Fruit fly (Drosophila melanogaster): ENCODE measurements around the gene EMC2A.

Gene EMC2A

DNA sequence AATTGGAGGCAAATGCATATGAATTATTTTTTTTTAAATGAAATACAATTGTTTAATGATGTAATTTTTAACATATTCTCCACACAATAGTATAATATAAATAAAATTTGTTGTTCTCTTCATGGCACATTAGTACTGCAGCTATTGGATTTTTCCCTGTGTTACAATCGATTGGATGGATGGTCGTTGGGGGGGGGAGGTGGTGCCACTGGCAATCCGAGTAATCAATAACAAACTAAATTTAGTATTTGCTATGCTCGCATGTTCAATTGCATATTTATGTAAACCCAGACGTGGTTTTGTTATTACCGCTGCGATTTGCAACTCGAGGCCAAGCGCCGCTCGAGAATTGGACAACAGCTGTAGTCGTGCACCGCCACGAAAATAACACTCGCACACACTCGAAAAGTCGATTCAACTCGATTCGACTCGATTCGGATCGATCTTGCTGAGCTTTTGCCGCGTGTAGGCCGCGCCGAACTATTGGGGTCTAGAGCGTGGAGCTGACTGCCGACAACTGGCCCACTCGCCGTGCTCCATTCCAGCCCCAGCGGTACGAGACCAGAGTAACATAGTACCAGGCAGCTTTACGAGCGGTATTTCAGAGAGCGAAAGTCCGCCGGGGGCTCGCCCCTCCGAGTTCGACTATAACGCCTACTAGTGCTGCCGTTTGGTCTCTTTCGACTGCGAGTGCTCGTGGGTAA lies 8.5 kb downstream of the EMC2A start, which contains the start of gene CG18622 (continued):
- peak; percentile 83 for TF ChIP-seq sug (tag; optimal IDR thresholded peaks at IDR 0.05)
- TF ChIP-seq ATbp (GFP tag; optimal IDR thresholded peaks at IDR 0.05), result no peak
- no peak for TF ChIP-seq jumu (GFP tag; optimal IDR thresholded peaks at IDR 0.05)
- no peak for TF ChIP-seq Elba2 (GFP tag; optimal IDR thresholded peaks at IDR 0.05)
- TF ChIP-seq sr (GFP tag; IDR thresholded peaks at IDR 0.05), result no peak
- no peak for TF ChIP-seq dan (GFP tag; IDR thresholded peaks at IDR 0.05)
- no peak for TF ChIP-seq Usf (GFP tag; optimal IDR thresholded peaks at IDR 0.05)
- peak in 1 of 2 experiments; percentile 24 for TF ChIP-seq Hr51 (GFP tag; optimal IDR thresholded peaks at IDR 0.05)
- 0 out of 3 replicates have a peak, but pooled peaks have one; percentile 34 for TF ChIP-seq CG7963 (GFP tag; IDR thresholded peaks at IDR 0.05; ENCODE audit: partially characterized antibody)
- peak; percentile 32; the same call in 1 of the 2 replicates for TF ChIP-seq lmd (GFP tag; IDR thresholded peaks at IDR 0.05)
- 0 out of 3 replicates have a peak, but pooled peaks have one; percentile 18 for TF ChIP-seq CG16813 (GFP tag; IDR thresholded peaks at IDR 0.05; ENCODE audit: partially characterized antibody)
- no peak for TF ChIP-seq CG8388 (GFP tag; optimal IDR thresholded peaks at IDR 0.05)
- no peak for TF ChIP-seq gcm (GFP tag; optimal IDR thresholded peaks at IDR 0.05)
- peak; percentile 28 for TF ChIP-seq Sox102F (GFP tag; optimal IDR thresholded peaks at IDR 0.05)
- no peak for TF ChIP-seq al (GFP tag; IDR thresholded peaks at IDR 0.05)
- no peak for TF ChIP-seq az2 (GFP tag; optimal IDR thresholded peaks at IDR 0.05)
- TF ChIP-seq crp (GFP tag; optimal IDR thresholded peaks at IDR 0.05), result peak in 1 of 2 experiments; percentile 10
- no peak for TF ChIP-seq CG15479 (GFP tag; optimal IDR thresholded peaks at IDR 0.05)
- no peak for TF ChIP-seq CG6791 (GFP tag; IDR thresholded peaks at IDR 0.05; ENCODE audit: partially characterized antibody)
- TF ChIP-seq Dip2 (GFP tag; IDR thresholded peaks at IDR 0.05), result no peak
- TF ChIP-seq cwo (GFP tag; optimal IDR thresholded peaks at IDR 0.05), result no peak
- no peak for TF ChIP-seq gro (GFP tag; optimal IDR thresholded peaks at IDR 0.05)
- no peak for TF ChIP-seq NfI (GFP tag; optimal IDR thresholded peaks at IDR 0.05)
- no peak for TF ChIP-seq CG12744 (GFP tag; optimal IDR thresholded peaks at IDR 0.05)
- TF ChIP-seq CG9817 (tag; optimal IDR thresholded peaks at IDR 0.05), result no peak
- no peak for TF ChIP-seq bab2 (GFP tag; optimal IDR thresholded peaks at IDR 0.05)
- TF ChIP-seq E2f1 (GFP tag; IDR thresholded peaks at IDR 0.05), result no peak
- TF ChIP-seq CG16779 (GFP tag; IDR thresholded peaks at IDR 0.05), result no peak
- no peak for TF ChIP-seq Sin3A (optimal IDR thresholded peaks at IDR 0.05)
- peak; percentile 88 for TF ChIP-seq Deaf1 (tag; optimal IDR thresholded peaks at IDR 0.05)
- TF ChIP-seq Meics (GFP tag; optimal IDR thresholded peaks at IDR 0.05), result no peak
- no peak for TF ChIP-seq CG12071 (GFP tag; optimal IDR thresholded peaks at IDR 0.05)
- peak; percentile 38 for TF ChIP-seq CG7839 (tag; optimal IDR thresholded peaks at IDR 0.05)
- TF ChIP-seq Lhr (GFP tag; optimal IDR thresholded peaks at IDR 0.05), result no peak
- no peak for TF ChIP-seq chn (GFP tag; optimal IDR thresholded peaks at IDR 0.05)
- TF ChIP-seq Dref (GFP tag; IDR thresholded peaks at IDR 0.05), result no peak
- TF ChIP-seq Hand (GFP tag; optimal IDR thresholded peaks at IDR 0.05), result no peak
- TF ChIP-seq ab (GFP tag; optimal IDR thresholded peaks at IDR 0.05), result no peak
- TF ChIP-seq CG14710 (tag; optimal IDR thresholded peaks at IDR 0.05), result no peak
- TF ChIP-seq yki (optimal IDR thresholded peaks at IDR 0.05), result no peak
- TF ChIP-seq CG9437 (GFP tag; optimal IDR thresholded peaks at IDR 0.05), result no peak
